Fruit fly (Drosophila melanogaster) whole organism, embryonic: ENCODE results near the gene CG15414.

Experiments used
- ATbp ChIP-seq: fragments of 200-800 bp; sonication (Bioruptor generic); optimal IDR thresholded peaks from 2 replicates; lab custom pipeline; 2017; ENCODE audit warnings: missing biosample characterization, mild to moderate bottlenecking, missing genetic modification characterization, missing genetic modification reagents
- Asciz ChIP-seq: fragments of 200-800 bp; sonication (Bioruptor generic); optimal IDR thresholded peaks from 2 replicates; lab custom pipeline; 2017; ENCODE audit warnings: missing biosample characterization, mild to moderate bottlenecking, missing genetic modification characterization, missing genetic modification reagents
- BEAF-32 ChIP-seq: fragments of 200-800 bp; sonication (Bioruptor generic); optimal IDR thresholded peaks from 3 replicates; lab custom pipeline; 2017; ENCODE audit warnings: missing biosample characterization, missing genetic modification characterization, mild to moderate bottlenecking, moderate library complexity, missing genetic modification reagents
- Blimp-1 ChIP-seq: fragments of 200-800 bp; sonication (Bioruptor generic); optimal IDR thresholded peaks from 3 replicates; lab custom pipeline; 2018; ENCODE audit warnings: missing biosample characterization, missing genetic modification characterization, mild to moderate bottlenecking, moderate library complexity, missing genetic modification reagents
- CG10274 ChIP-seq: fragments of 200-800 bp; sonication (Bioruptor generic); optimal IDR thresholded peaks from 3 replicates; lab custom pipeline; 2017; ENCODE audit warnings: missing biosample characterization, mild to moderate bottlenecking, missing genetic modification characterization
- CG10543 ChIP-seq: fragments of 200-800 bp; sonication (Bioruptor generic); optimal IDR thresholded peaks from 3 replicates; lab custom pipeline; 2017; ENCODE audit warnings: missing biosample characterization, mild to moderate bottlenecking, missing genetic modification characterization, moderate library complexity
- CG11560 ChIP-seq: fragments of 200-800 bp; sonication (Bioruptor generic); IDR thresholded peaks from 3 replicates; pipeline ENCODE4 v1.3.6; 2022; ENCODE audit warnings: missing biosample characterization, missing genetic modification characterization
- CG13287 ChIP-seq: fragments of 200-800 bp; sonication (Bioruptor generic); IDR thresholded peaks from 2 replicates; pipeline ENCODE4 v1.3.6; 2022; ENCODE audit warnings: missing biosample characterization, missing genetic modification characterization; ENCODE audit not compliant: partially characterized antibody
- CG13624 ChIP-seq: fragments of 200-800 bp; sonication (Bioruptor generic); optimal IDR thresholded peaks from 2 replicates; lab custom pipeline; 2016; ENCODE audit warnings: missing biosample characterization, missing genetic modification characterization
- CG14014 ChIP-seq: fragments of 200-800 bp; sonication (Bioruptor generic); IDR thresholded peaks from 2 replicates; pipeline ENCODE4 v1.3.6; 2022; ENCODE audit warnings: missing biosample characterization, missing genetic modification characterization
- CG15269 ChIP-seq: fragments of 200-800 bp; sonication (Bioruptor generic); optimal IDR thresholded peaks from 2 replicates; lab custom pipeline; 2018; ENCODE audit warnings: missing biosample characterization, mild to moderate bottlenecking, missing genetic modification characterization, moderate library complexity
- CG15479 ChIP-seq: fragments of 200-800 bp; sonication (Bioruptor generic); optimal IDR thresholded peaks from 3 replicates; lab custom pipeline; 2019; ENCODE audit warnings: missing biosample characterization, mild to moderate bottlenecking, missing genetic modification characterization, moderate library complexity
- CG15696 ChIP-seq: fragments of 200-800 bp; sonication (Bioruptor generic); optimal IDR thresholded peaks from 2 replicates; lab custom pipeline; 2019; ENCODE audit warnings: missing biosample characterization, mild to moderate bottlenecking, missing genetic modification characterization, moderate library complexity
- CG16779 ChIP-seq: fragments of 200-800 bp; sonication (Bioruptor generic); IDR thresholded peaks from 2 replicates; pipeline ENCODE4 v1.3.6; 2022; ENCODE audit warnings: missing biosample characterization, missing genetic modification characterization
- CG18011 ChIP-seq: fragments of 200-800 bp; sonication (Bioruptor generic); optimal IDR thresholded peaks from 2 replicates; lab custom pipeline; 2017; ENCODE audit warnings: missing biosample characterization, missing genetic modification characterization, mild to moderate bottlenecking, moderate library complexity, missing genotype
- CG2875 ChIP-seq: fragments of 200-800 bp; sonication (Bioruptor generic); optimal IDR thresholded peaks from 2 replicates; lab custom pipeline; 2017; ENCODE audit warnings: missing biosample characterization, mild to moderate bottlenecking, missing genetic modification characterization, missing genetic modification reagents
- CG30403 ChIP-seq: fragments of 200-800 bp; sonication (Bioruptor generic); optimal IDR thresholded peaks from 3 replicates; lab custom pipeline; 2016; ENCODE audit warnings: missing biosample characterization, missing genetic modification characterization
- CG31365 ChIP-seq: fragments of 200-800 bp; sonication (Bioruptor generic); optimal IDR thresholded peaks from 2 replicates; lab custom pipeline; 2018; ENCODE audit warnings: missing biosample characterization, mild to moderate bottlenecking, missing genetic modification characterization
- CG31388 ChIP-seq: fragments of 200-800 bp; sonication (Bioruptor generic); optimal IDR thresholded peaks from 2 replicates; lab custom pipeline; 2016; ENCODE audit warnings: missing biosample characterization, missing genetic modification characterization
- CG31441 ChIP-seq: fragments of 200-800 bp; sonication (Bioruptor generic); IDR thresholded peaks from 2 replicates; pipeline ENCODE4 v1.3.6; 2022; ENCODE audit warnings: missing biosample characterization, missing genetic modification characterization
- CG34422 ChIP-seq: fragments of 200-800 bp; sonication (Bioruptor generic); IDR thresholded peaks from 3 replicates; pipeline ENCODE4 v1.3.6; 2022; ENCODE audit warnings: missing biosample characterization, missing genetic modification characterization
- CG42726 ChIP-seq: fragments of 200-800 bp; sonication (Bioruptor generic); IDR thresholded peaks from 2 replicates; pipeline ENCODE4 v1.3.6; 2022; ENCODE audit warnings: missing biosample characterization, missing genetic modification characterization; ENCODE audit not compliant: partially characterized antibody
- CG4730 ChIP-seq: fragments of 200-800 bp; sonication (Bioruptor generic); IDR thresholded peaks from 2 replicates; pipeline ENCODE4 v1.3.6; 2022; ENCODE audit warnings: missing biosample characterization, missing genetic modification characterization
- CG6813 ChIP-seq: fragments of 200-800 bp; sonication (Bioruptor generic); optimal IDR thresholded peaks from 2 replicates; lab custom pipeline; 2017; ENCODE audit warnings: missing biosample characterization, missing genetic modification characterization, mild to moderate bottlenecking, moderate library complexity, missing genetic modification reagents
- Chrac-16 ChIP-seq: fragments of 200-800 bp; sonication (Bioruptor generic); optimal IDR thresholded peaks from 3 replicates; lab custom pipeline; 2016; ENCODE audit warnings: missing biosample characterization, missing genetic modification characterization
- Dref ChIP-seq: fragments of 200-800 bp; sonication (Bioruptor generic); IDR thresholded peaks from 2 replicates; pipeline ENCODE4 v1.3.6; 2022; ENCODE audit warnings: missing biosample characterization, missing genetic modification characterization
- Med ChIP-seq: fragments of 200-800 bp; sonication (Bioruptor generic); peaks from one replicate; lab custom pipeline; 2016; ENCODE audit warnings: missing biosample characterization, missing genetic modification characterization, mild to moderate bottlenecking, inconsistent platforms, moderate library complexity
- Oli ChIP-seq: fragments of 200-800 bp; sonication (Bioruptor generic); optimal IDR thresholded peaks from 2 replicates; lab custom pipeline; 2018; ENCODE audit warnings: missing biosample characterization, mild to moderate bottlenecking, missing genetic modification characterization, moderate library complexity
- Opbp ChIP-seq: fragments of 200-800 bp; sonication (Bioruptor generic); IDR thresholded peaks from 3 replicates; pipeline ENCODE4 v1.3.6; 2022; ENCODE audit warnings: missing biosample characterization, missing genetic modification characterization; ENCODE audit not compliant: partially characterized antibody
- Six4 ChIP-seq: fragments of 200-800 bp; sonication (Bioruptor generic); optimal IDR thresholded peaks from 2 replicates; lab custom pipeline; 2016; ENCODE audit warnings: missing biosample characterization, missing genetic modification characterization
- al ChIP-seq: fragments of 200-800 bp; sonication (Bioruptor generic); IDR thresholded peaks from 2 replicates; pipeline ENCODE4 v1.3.6; 2022; ENCODE audit warnings: missing biosample characterization, missing genetic modification characterization
- bcd ChIP-seq: fragments of 200-800 bp; sonication (Bioruptor generic); optimal IDR thresholded peaks from 2 replicates; lab custom pipeline; 2017; ENCODE audit warnings: missing biosample characterization, mild to moderate bottlenecking, missing genetic modification characterization
- cg ChIP-seq: fragments of 200-800 bp; sonication (Bioruptor generic); optimal IDR thresholded peaks from 3 replicates; lab custom pipeline; 2019; ENCODE audit warnings: missing biosample characterization, mild to moderate bottlenecking, missing genetic modification characterization, moderate library complexity
- chinmo ChIP-seq: fragments of 200-800 bp; sonication (Bioruptor generic); IDR thresholded peaks from 4 replicates; pipeline ENCODE4 v1.3.6; 2022; ENCODE audit warnings: missing biosample characterization, missing genetic modification characterization; ENCODE audit not compliant: partially characterized antibody
- crol ChIP-seq: fragments of 200-800 bp; sonication (Bioruptor generic); IDR thresholded peaks from 2 replicates; pipeline ENCODE4 v1.3.6; 2022; ENCODE audit warnings: missing biosample characterization, missing genetic modification characterization
- cwo ChIP-seq: fragments of 200-800 bp; sonication (Bioruptor generic); optimal IDR thresholded peaks from 3 replicates; lab custom pipeline; 2017; ENCODE audit warnings: missing biosample characterization, missing genetic modification characterization, mild to moderate bottlenecking, moderate library complexity, missing genetic modification reagents
- danr ChIP-seq: fragments of 200-800 bp; sonication (Bioruptor generic); IDR thresholded peaks from 2 replicates; pipeline ENCODE4 v1.3.6; 2022; ENCODE audit warnings: missing biosample characterization, missing genetic modification characterization
- ems ChIP-seq: fragments of 200-800 bp; sonication (Bioruptor generic); optimal IDR thresholded peaks from 3 replicates; lab custom pipeline; 2016; ENCODE audit warnings: missing biosample characterization, missing genetic modification characterization
- hb ChIP-seq: fragments of 200-800 bp; sonication (Bioruptor generic); IDR thresholded peaks from 3 replicates; pipeline ENCODE4 v1.3.6; 2022; ENCODE audit warnings: missing biosample characterization, missing genetic modification characterization; ENCODE audit not compliant: partially characterized antibody
- hth ChIP-seq: fragments of >200 bp; optimal IDR thresholded peaks from 2 replicates; lab custom pipeline; 2017; ENCODE audit warnings: inconsistent platforms
- jumu ChIP-seq: fragments of 200-800 bp; sonication (Bioruptor generic); optimal IDR thresholded peaks from 3 replicates; lab custom pipeline; 2016; ENCODE audit warnings: missing biosample characterization, missing genetic modification characterization
- lmd ChIP-seq: fragments of 200-800 bp; sonication (Bioruptor generic); IDR thresholded peaks from 2 replicates; pipeline ENCODE4 v1.3.6; 2022; ENCODE audit warnings: missing biosample characterization, missing genetic modification characterization
- lov ChIP-seq, 2 experiments: fragments of 200-800 bp in 1 of 2; fragments of >200 bp in 1 of 2; sonication (Bioruptor generic) in 1 of 2; IDR thresholded peaks in 1 of 2; optimal IDR thresholded peaks in 1 of 2; 2 replicates in 1 of 2; 3 replicates in 1 of 2; pipeline versions ENCODE4 v1.3.6 to Lab custom; 2017 to 2022; ENCODE audit warnings: missing biosample characterization in 1 of 2, missing genetic modification characterization in 1 of 2
- pan ChIP-seq, 4 experiments: fragments of >200 bp in 3 of 4; fragments of 200-800 bp in 1 of 4; sonication (Bioruptor generic) in 1 of 4; optimal IDR thresholded peaks in 3 of 4; IDR thresholded peaks in 1 of 4; 2 replicates each; pipeline versions ENCODE4 v1.3.6 to Lab custom; 2017 to 2022; ENCODE audit warnings: missing biosample characterization in 2 of 4, missing genetic modification characterization in 2 of 4, mixed read lengths in 1 of 4
- rib ChIP-seq: fragments of 200-800 bp; sonication (Bioruptor generic); IDR thresholded peaks from 2 replicates; pipeline ENCODE4 v1.3.6; 2022; ENCODE audit warnings: missing biosample characterization, missing genetic modification characterization
- sqz ChIP-seq: fragments of 200-800 bp; sonication (Bioruptor generic); optimal IDR thresholded peaks from 3 replicates; lab custom pipeline; 2018; ENCODE audit warnings: missing biosample characterization, mild to moderate bottlenecking, missing genetic modification characterization
- ssp ChIP-seq: fragments of 200-800 bp; sonication (Bioruptor generic); IDR thresholded peaks from 2 replicates; pipeline ENCODE4 v1.3.6; 2022; ENCODE audit warnings: missing biosample characterization, missing genetic modification characterization
- tap ChIP-seq: fragments of 200-800 bp; optimal IDR thresholded peaks from 3 replicates; lab custom pipeline; 2019; ENCODE audit warnings: missing biosample characterization, mild to moderate bottlenecking, missing genetic modification characterization, moderate library complexity
- zf30C ChIP-seq: fragments of 200-800 bp; sonication (Bioruptor generic); optimal IDR thresholded peaks from 3 replicates; lab custom pipeline; 2018; ENCODE audit warnings: missing biosample characterization, mild to moderate bottlenecking, missing genetic modification characterization

CG15414 gene

DNA sequence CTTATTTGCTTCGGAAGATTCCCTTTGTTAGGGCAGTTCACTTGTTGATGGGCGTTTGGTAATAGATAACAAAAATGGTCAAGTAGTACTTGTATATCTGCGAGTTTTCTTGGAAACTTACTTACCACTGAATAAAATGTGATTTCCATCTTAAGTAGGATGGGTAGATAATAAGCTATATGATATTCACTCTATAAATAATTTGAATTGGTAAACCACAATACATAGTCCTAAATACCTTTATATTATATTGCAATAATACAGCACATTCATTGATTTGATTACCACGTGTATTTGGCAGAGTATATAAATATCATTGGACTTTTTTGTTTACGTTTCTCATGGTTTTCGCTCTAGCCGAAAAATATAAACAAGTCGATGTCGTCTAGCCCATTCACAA is 14.9 kb downstream of the CG15414 start (continued):
- TF ChIP-seq ATbp (GFP tag; lab: Kevin White, UChicago) (peak; percentile 51), CG34422 (peak; percentile 81), CG18011 (GFP tag; lab: Kevin White, UChicago) (peak; percentile 38), CG15269 (tag; lab: Kevin White, UChicago) (peak; percentile 80), Oli (tag; lab: Kevin White, UChicago) (peak; percentile 65), CG16779 (GFP tag; lab: Robert Waterston, UW) (no peak), tap (tag; lab: Kevin White, UChicago) (peak; percentile 64), bcd (peak; percentile 49), al (peak; percentile 46; the same call in 1 of the 2 replicates), Med (GFP tag; lab: Kevin White, UChicago) (peak; percentile 77), CG10543 (GFP tag; lab: Kevin White, UChicago) (peak; percentile 21), lmd (GFP tag; lab: Robert Waterston, UW) (peak; percentile 76), CG11560 (tag; lab: Robert Waterston, UW) (no peak), lov (optimal IDR thresholded peaks at IDR 0.05; lab: Kevin White, UChicago) (no peak), lov (GFP tag; IDR thresholded peaks at IDR 0.05; lab: Robert Waterston, UW) (no peak), cwo (GFP tag; lab: Kevin White, UChicago) (peak; percentile 70), CG13624 (GFP tag; lab: Kevin White, UChicago) (peak; percentile 23), Opbp (GFP tag; lab: Robert Waterston, UW) (no peak), CG10274 (peak; percentile 48), cg (no peak), Dref (GFP tag; lab: Robert Waterston, UW) (no peak), jumu (GFP tag; lab: Kevin White, UChicago) (peak; percentile 5), CG14014 (GFP tag; lab: Robert Waterston, UW) (peak; percentile 49; the same call in 1 of the 2 replicates), CG6813 (GFP tag; lab: Kevin White, UChicago) (peak; percentile 30), CG31388 (no peak), CG4730 (GFP tag; lab: Robert Waterston, UW) (peak; percentile 35; the same call in 1 of the 2 replicates), ems (GFP tag; lab: Kevin White, UChicago) (peak; percentile 16), sqz (GFP tag; lab: Kevin White, UChicago) (no peak), hth (no peak), CG42726 (GFP tag; lab: Robert Waterston, UW) (no peak), Six4 (peak; percentile 58), CG30403 (GFP tag; lab: Kevin White, UChicago) (peak; percentile 82), BEAF-32 (no peak), hb (GFP tag; lab: Robert Waterston, UW) (no peak), CG2875 (GFP tag; lab: Kevin White, UChicago) (no peak), CG15479 (GFP tag; lab: Kevin White, UChicago) (no peak), crol (GFP tag; lab: Robert Waterston, UW) (no peak), CG31365 (no peak), Chrac-16 (GFP tag; lab: Kevin White, UChicago) (peak; percentile 40), ssp (0 out of 2 replicates have a peak, but pooled peaks have one; percentile 25), chinmo (GFP tag; lab: Robert Waterston, UW) (no peak), CG13287 (GFP tag; lab: Robert Waterston, UW) (no peak), pan (optimal IDR thresholded peaks at IDR 0.05; lab: Kevin White, UChicago) (no peak), pan (GFP tag; optimal IDR thresholded peaks at IDR 0.05 in 1 of 2, IDR thresholded peaks at IDR 0.05 in 1 of 2) (peak in 1 of 2 experiments; percentile 72), Asciz (GFP tag; lab: Kevin White, UChicago) (peak; percentile 57), rib (GFP tag; lab: Robert Waterston, UW) (no peak), CG31441 (peak; percentile 61), Blimp-1 (GFP tag; lab: Kevin White, UChicago) (no peak), CG15696 (no peak), danr (GFP tag; lab: Robert Waterston, UW) (peak; percentile 56; the same call in 1 of the 2 replicates), zf30C (GFP tag; lab: Kevin White, UChicago) (no peak)
